Worm (Caenorhabditis elegans) whole organism, late embryonic: ENCODE data around the gene C55B6.4.

Experiments used
- C38D4.7 ChIP-seq: fragments of 200-800 bp; sonication (Bioruptor generic); optimal IDR thresholded peaks from 2 replicates; lab custom pipeline; 2018; ENCODE audit warnings: mild to moderate bottlenecking, missing genetic modification characterization, moderate library complexity, missing compliant biosample characterization
- F13H6.1 ChIP-seq: sonication (generic microtip); optimal IDR thresholded peaks from 2 replicates; lab custom pipeline; 2016; ENCODE audit warnings: missing genetic modification characterization, missing compliant biosample characterization
- K09A11.1 ChIP-seq: sonication (generic microtip); optimal IDR thresholded peaks from 2 replicates; lab custom pipeline; 2017; ENCODE audit warnings: antibody characterized with exemption, mild to moderate bottlenecking, missing genetic modification characterization, missing compliant biosample characterization; ENCODE audit not compliant: insufficient read depth
- Y22D7AL.16 ChIP-seq: sonication (generic microtip); optimal IDR thresholded peaks from 2 replicates; lab custom pipeline; 2016; ENCODE audit warnings: missing genetic modification characterization, missing compliant biosample characterization
- ceh-19 ChIP-seq: fragments of 200-800 bp; sonication (Bioruptor generic); optimal IDR thresholded peaks from 2 replicates; lab custom pipeline; 2018; ENCODE audit warnings: mild to moderate bottlenecking, missing genetic modification characterization, missing compliant biosample characterization
- ceh-2 ChIP-seq: sonication (generic microtip); optimal IDR thresholded peaks from 2 replicates; lab custom pipeline; 2016; ENCODE audit warnings: missing genotype, missing genetic modification characterization, missing compliant biosample characterization
- ceh-22 ChIP-seq: sonication (generic microtip); optimal IDR thresholded peaks from 2 replicates; lab custom pipeline; 2017; ENCODE audit warnings: missing biosample characterization, missing genetic modification characterization
- ceh-24 ChIP-seq: sonication (generic microtip); optimal IDR thresholded peaks from 2 replicates; lab custom pipeline; 2016; ENCODE audit warnings: mild to moderate bottlenecking, missing genetic modification characterization, missing compliant biosample characterization
- ceh-30 ChIP-seq: fragments of 150-350 bp; optimal IDR thresholded peaks from 2 replicates; lab custom pipeline; 2014; ENCODE audit warnings: missing biosample characterization, missing genetic modification characterization
- ceh-31 ChIP-seq: sonication (generic microtip); optimal IDR thresholded peaks from 2 replicates; lab custom pipeline; 2016; ENCODE audit warnings: missing genetic modification characterization, missing compliant biosample characterization
- ceh-34 ChIP-seq: sonication (generic microtip); optimal IDR thresholded peaks from 2 replicates; lab custom pipeline; 2016; ENCODE audit warnings: mild to moderate bottlenecking, missing genetic modification characterization, missing compliant biosample characterization
- ceh-45 ChIP-seq: fragments of 200-800 bp; sonication (Bioruptor generic); IDR thresholded peaks from 2 replicates; pipeline ENCODE4 v1.3.6; 2022; ENCODE audit warnings: missing genetic modification reagents, missing genetic modification characterization, missing compliant biosample characterization
- ceh-48 ChIP-seq: sonication (generic microtip); optimal IDR thresholded peaks from 2 replicates; lab custom pipeline; 2016; ENCODE audit warnings: missing genetic modification characterization, inconsistent platforms, missing compliant biosample characterization
- ceh-6 ChIP-seq: fragments of 200-800 bp; sonication (Bioruptor generic); optimal IDR thresholded peaks from 2 replicates; lab custom pipeline; 2018; ENCODE audit warnings: mild to moderate bottlenecking, missing genetic modification characterization, missing compliant biosample characterization
- ceh-9 ChIP-seq: sonication (generic microtip); optimal IDR thresholded peaks from 2 replicates; lab custom pipeline; 2016; ENCODE audit warnings: mild to moderate bottlenecking, missing genetic modification characterization, inconsistent platforms, missing compliant biosample characterization
- che-1 ChIP-seq: sonication (generic microtip); optimal IDR thresholded peaks from 2 replicates; lab custom pipeline; 2016; ENCODE audit warnings: mild to moderate bottlenecking, missing genetic modification characterization, missing compliant biosample characterization
- dve-1 ChIP-seq: sonication (generic microtip); optimal IDR thresholded peaks from 2 replicates; lab custom pipeline; 2017; ENCODE audit warnings: antibody characterized with exemption, mild to moderate bottlenecking, missing genetic modification characterization, missing compliant biosample characterization
- elt-2 ChIP-seq: sonication (generic microtip); optimal IDR thresholded peaks from 2 replicates; lab custom pipeline; 2016; ENCODE audit warnings: missing genetic modification reagents, missing genetic modification characterization, missing compliant biosample characterization
- elt-4 ChIP-seq: sonication (generic microtip); optimal IDR thresholded peaks from 2 replicates; lab custom pipeline; 2016; ENCODE audit warnings: missing genetic modification characterization, missing compliant biosample characterization
- ets-4 ChIP-seq: sonication (generic microtip); optimal IDR thresholded peaks from 2 replicates; lab custom pipeline; 2016; ENCODE audit warnings: missing genetic modification characterization, missing compliant biosample characterization
- eyg-1 ChIP-seq: sonication (generic microtip); optimal IDR thresholded peaks from 2 replicates; lab custom pipeline; 2016; ENCODE audit warnings: missing genotype, missing genetic modification characterization, missing compliant biosample characterization
- fkh-10 ChIP-seq: fragments of 150-350 bp; optimal IDR thresholded peaks from 2 replicates; lab custom pipeline; 2014; ENCODE audit warnings: missing biosample characterization, missing genetic modification reagents, missing genetic modification characterization
- fkh-6 ChIP-seq: sonication (generic microtip); optimal IDR thresholded peaks from 2 replicates; lab custom pipeline; 2016; ENCODE audit warnings: missing genetic modification characterization, missing compliant biosample characterization
- gmeb-2 ChIP-seq: sonication (generic microtip); optimal IDR thresholded peaks from 2 replicates; lab custom pipeline; 2016; ENCODE audit warnings: missing genetic modification characterization, inconsistent platforms, missing compliant biosample characterization
- hlh-15 ChIP-seq: sonication (generic microtip); optimal IDR thresholded peaks from 2 replicates; lab custom pipeline; 2016; ENCODE audit warnings: missing genetic modification characterization, missing compliant biosample characterization
- hlh-30 ChIP-seq: sonication (generic microtip); optimal IDR thresholded peaks from 2 replicates; lab custom pipeline; 2017; ENCODE audit warnings: antibody characterized with exemption, missing genetic modification characterization, missing compliant biosample characterization; ENCODE audit not compliant: insufficient read depth
- hlh-6 ChIP-seq: sonication (generic microtip); optimal IDR thresholded peaks from 2 replicates; lab custom pipeline; 2016; ENCODE audit warnings: missing genotype, missing genetic modification characterization, missing compliant biosample characterization
- hlh-8 ChIP-seq: sonication (generic microtip); optimal IDR thresholded peaks from 2 replicates; lab custom pipeline; 2016; ENCODE audit warnings: missing genotype, missing genetic modification characterization, missing compliant biosample characterization
- lin-11 ChIP-seq: fragments of 200-800 bp; sonication (Bioruptor generic); optimal IDR thresholded peaks from 2 replicates; lab custom pipeline; 2018; ENCODE audit warnings: mild to moderate bottlenecking, missing genetic modification characterization, missing compliant biosample characterization
- nfya-1 ChIP-seq: sonication (generic microtip); optimal IDR thresholded peaks from 2 replicates; lab custom pipeline; 2017; ENCODE audit warnings: missing genetic modification characterization, mild to moderate bottlenecking, missing compliant biosample characterization, antibody characterized with exemption, moderate library complexity
- nhr-11 ChIP-seq: fragments of 150-350 bp; optimal IDR thresholded peaks from 2 replicates; lab custom pipeline; 2014; ENCODE audit warnings: missing biosample characterization, missing genetic modification characterization
- npax-4 ChIP-seq: sonication (generic microtip); optimal IDR thresholded peaks from 2 replicates; lab custom pipeline; 2016; ENCODE audit warnings: missing genetic modification characterization, missing compliant biosample characterization
- odd-2 ChIP-seq: sonication (generic microtip); optimal IDR thresholded peaks from 2 replicates; lab custom pipeline; 2017; ENCODE audit warnings: antibody characterized with exemption, mild to moderate bottlenecking, missing genetic modification characterization, missing compliant biosample characterization
- pag-3 ChIP-seq: sonication (generic microtip); optimal IDR thresholded peaks from 2 replicates; lab custom pipeline; 2016; ENCODE audit warnings: missing compliant biosample characterization, missing genetic modification characterization, borderline replicate concordance
- pax-1 ChIP-seq: fragments of 150-350 bp; optimal IDR thresholded peaks from 2 replicates; lab custom pipeline; 2014; ENCODE audit warnings: missing biosample characterization, missing genetic modification characterization
- pha-4 ChIP-seq: fragments of 150-350 bp; optimal IDR thresholded peaks from 2 replicates; lab custom pipeline; 2018; ENCODE audit warnings: missing biosample characterization, missing genetic modification reagents, missing genetic modification characterization
- pros-1 ChIP-seq: fragments of 150-350 bp; optimal IDR thresholded peaks from 2 replicates; lab custom pipeline; 2014; ENCODE audit warnings: missing biosample characterization, missing genetic modification reagents, missing genetic modification characterization
- ref-2 ChIP-seq: sonication (generic microtip); optimal IDR thresholded peaks from 2 replicates; lab custom pipeline; 2016; ENCODE audit warnings: missing genetic modification characterization, missing compliant biosample characterization
- sox-2 ChIP-seq: fragments of 200-800 bp; sonication (Bioruptor generic); IDR thresholded peaks from 2 replicates; pipeline ENCODE4 v1.3.6; 2022; ENCODE audit warnings: missing genetic modification reagents, missing genetic modification characterization, missing compliant biosample characterization
- syd-9 ChIP-seq: sonication (generic microtip); optimal IDR thresholded peaks from 2 replicates; lab custom pipeline; 2016; ENCODE audit warnings: mild to moderate bottlenecking, missing genetic modification characterization, moderate library complexity, missing compliant biosample characterization
- tbx-2 ChIP-seq: sonication (generic microtip); optimal IDR thresholded peaks from 2 replicates; lab custom pipeline; 2016; ENCODE audit warnings: missing genetic modification characterization, missing compliant biosample characterization
- ttx-3 ChIP-seq: sonication (generic microtip); optimal IDR thresholded peaks from 2 replicates; lab custom pipeline; 2016; ENCODE audit warnings: missing genetic modification reagents, missing genetic modification characterization, missing compliant biosample characterization
- unc-86 ChIP-seq: sonication (generic microtip); optimal IDR thresholded peaks from 2 replicates; lab custom pipeline; 2016; ENCODE audit warnings: missing genetic modification characterization, missing compliant biosample characterization
- zip-5 ChIP-seq: sonication (generic microtip); optimal IDR thresholded peaks from 2 replicates; lab custom pipeline; 2016; ENCODE audit warnings: missing genetic modification characterization, missing compliant biosample characterization

The C55B6.4 gene

DNA sequence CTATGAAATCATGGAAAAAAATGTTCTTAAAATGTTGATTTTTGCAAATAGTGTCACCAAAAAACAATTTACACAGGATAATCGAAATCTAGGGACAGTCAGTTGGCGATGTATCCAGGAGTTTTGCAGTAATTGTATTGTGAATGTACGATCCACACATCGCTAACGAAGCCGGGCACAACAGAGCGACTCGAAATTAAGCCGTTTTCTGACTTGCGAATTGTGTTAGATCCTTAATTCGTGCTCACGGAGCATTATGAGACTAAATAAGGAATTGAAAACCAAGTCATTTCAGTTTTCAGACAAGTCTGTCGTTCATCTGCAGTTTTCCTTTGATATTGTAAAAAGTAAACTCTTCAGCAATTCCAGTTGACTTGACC lies 46.6 kb upstream of the C55B6.4 start:
- no peak for TF ChIP-seq ceh-48 (tag; lab: Kevin White, UChicago)
- TF ChIP-seq sox-2 (GFP tag; lab: Robert Waterston, UW): no peak
- TF ChIP-seq ceh-31 (tag; lab: Kevin White, UChicago): no peak
- no peak for TF ChIP-seq ceh-6
- no peak for TF ChIP-seq hlh-6 (tag; lab: Kevin White, UChicago)
- TF ChIP-seq nfya-1 (tag; lab: Kevin White, UChicago): no peak
- no peak for TF ChIP-seq ref-2 (tag; lab: Kevin White, UChicago)
- TF ChIP-seq nhr-11 (tag; lab: Kevin White, UChicago): no peak
- no peak for TF ChIP-seq pros-1 (tag; lab: Kevin White, UChicago)
- TF ChIP-seq pha-4 (tag; lab: Kevin White, UChicago): no peak
- TF ChIP-seq ceh-45 (GFP tag; lab: Robert Waterston, UW): no peak

DNA sequence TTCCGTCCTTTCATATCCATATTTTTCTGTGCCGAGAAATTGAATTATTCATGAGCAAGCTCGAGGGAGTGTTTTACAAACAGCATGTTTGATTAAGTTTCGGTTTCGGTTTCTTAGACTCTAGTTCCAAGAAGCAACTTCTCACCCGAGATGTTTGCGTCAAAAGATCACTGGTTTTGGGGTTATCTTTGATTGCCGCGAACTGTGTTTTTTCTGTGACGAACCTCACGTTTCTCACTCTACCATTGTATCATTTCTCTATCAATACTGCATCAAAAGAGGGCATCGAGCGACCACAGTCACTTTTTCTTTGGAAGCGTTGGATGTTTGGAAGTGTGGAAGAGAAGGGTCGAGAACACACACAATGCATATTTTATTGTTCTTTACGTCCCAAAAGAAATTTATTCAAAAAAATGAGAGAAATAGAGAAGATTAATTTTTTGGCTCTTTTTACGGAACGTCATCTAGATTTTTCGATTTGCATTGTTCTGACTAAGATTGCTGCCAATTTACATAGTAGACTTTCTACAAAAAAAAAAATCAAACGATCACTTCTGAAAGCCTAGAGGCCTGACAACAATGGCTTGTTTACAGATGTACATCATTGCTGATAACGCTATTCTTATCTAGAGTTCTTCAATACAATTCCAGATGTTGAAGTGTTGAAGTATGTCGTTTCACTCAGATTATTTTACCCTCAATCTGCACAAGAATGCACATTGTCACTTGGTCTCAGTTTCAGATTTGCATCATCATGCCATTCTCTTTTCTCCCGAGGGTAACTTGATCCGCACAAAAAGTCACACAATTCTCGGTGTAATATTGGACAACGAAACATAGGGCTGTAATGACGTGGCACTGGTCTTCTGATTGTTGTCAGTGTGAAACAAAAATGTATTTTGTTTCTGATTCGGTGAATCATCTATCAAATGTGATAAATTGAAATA lies 45.9 kb upstream of the C55B6.4 start:
- TF ChIP-seq elt-2 (tag; lab: Kevin White, UChicago): peak; percentile 38
- no peak for TF ChIP-seq unc-86 (tag; lab: Kevin White, UChicago)
- TF ChIP-seq ceh-6: no peak
- TF ChIP-seq ceh-30: no peak
- TF ChIP-seq ceh-34 (tag; lab: Kevin White, UChicago): peak; percentile 34
- TF ChIP-seq zip-5 (tag; lab: Kevin White, UChicago): no peak
- no peak for TF ChIP-seq hlh-6 (tag; lab: Kevin White, UChicago)
- TF ChIP-seq dve-1 (tag; lab: Kevin White, UChicago): no peak
- TF ChIP-seq hlh-15 (tag; lab: Kevin White, UChicago): no peak

DNA sequence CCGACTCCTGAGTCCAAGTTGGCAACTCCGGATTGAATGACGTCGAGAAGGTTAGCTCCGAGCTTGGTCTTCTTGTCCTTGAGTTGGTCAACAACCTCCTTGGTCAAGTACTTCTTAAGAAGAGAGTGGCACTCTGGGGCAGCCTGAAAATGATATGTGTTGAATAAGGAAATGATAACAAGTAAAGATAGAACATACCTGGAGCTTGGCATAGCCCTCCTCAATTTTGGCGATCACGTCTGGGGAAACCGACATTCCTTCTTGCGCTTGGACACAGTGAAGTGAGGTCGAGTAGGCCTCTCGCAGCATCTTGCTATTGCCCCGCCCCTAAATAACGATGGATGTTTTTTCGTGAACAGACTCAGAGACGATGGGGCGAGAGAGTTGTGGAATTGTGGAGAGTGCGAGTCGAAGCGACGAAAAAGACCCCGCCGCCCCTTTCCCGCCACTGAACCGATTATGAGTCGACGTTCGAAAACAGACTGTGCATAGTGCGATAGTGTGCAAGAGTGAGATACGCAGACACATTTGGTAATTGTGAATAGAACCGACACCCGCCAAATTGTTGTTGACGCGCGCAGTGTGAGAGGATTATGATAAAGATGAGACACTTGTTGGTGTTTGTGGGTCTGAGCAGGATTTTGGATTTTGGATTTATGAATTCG lies 44.8 kb upstream of the C55B6.4 start:
- TF ChIP-seq hlh-30 (tag; lab: Kevin White, UChicago) (no peak), hlh-8 (tag; lab: Kevin White, UChicago) (no peak), Y22D7AL.16 (tag; lab: Kevin White, UChicago) (no peak), elt-4 (tag; lab: Kevin White, UChicago) (no peak), ceh-45 (GFP tag; lab: Robert Waterston, UW) (no peak), ceh-31 (tag; lab: Kevin White, UChicago) (peak; percentile 50), dve-1 (tag; lab: Kevin White, UChicago) (no peak), ceh-24 (tag; lab: Kevin White, UChicago) (no peak), F13H6.1 (tag; lab: Kevin White, UChicago) (no peak), lin-11 (tag; lab: Kevin White, UChicago) (no peak), unc-86 (tag; lab: Kevin White, UChicago) (no peak), ceh-22 (tag; lab: Kevin White, UChicago) (no peak), ets-4 (tag; lab: Kevin White, UChicago) (no peak), syd-9 (tag; lab: Kevin White, UChicago) (peak; percentile 74), pros-1 (tag; lab: Kevin White, UChicago) (no peak), ceh-30 (no peak), sox-2 (GFP tag; lab: Robert Waterston, UW) (no peak), eyg-1 (peak; percentile 28), pax-1 (tag; lab: Kevin White, UChicago) (no peak), odd-2 (tag; lab: Kevin White, UChicago) (no peak), K09A11.1 (tag; lab: Kevin White, UChicago) (no peak), npax-4 (tag; lab: Kevin White, UChicago) (no peak), fkh-10 (GFP tag; lab: Kevin White, UChicago) (no peak), elt-2 (tag; lab: Kevin White, UChicago) (no peak), gmeb-2 (no peak), pag-3 (tag; lab: Kevin White, UChicago) (no peak), ref-2 (tag; lab: Kevin White, UChicago) (peak; percentile 45), nfya-1 (tag; lab: Kevin White, UChicago) (peak; percentile 29), C38D4.7 (GFP tag; lab: Kevin White, UChicago) (no peak), ceh-2 (no peak), ttx-3 (no peak), che-1 (tag; lab: Kevin White, UChicago) (no peak), tbx-2 (tag; lab: Kevin White, UChicago) (peak; percentile 40), ceh-19 (GFP tag; lab: Kevin White, UChicago) (no peak), hlh-6 (tag; lab: Kevin White, UChicago) (no peak), nhr-11 (tag; lab: Kevin White, UChicago) (no peak), ceh-9 (no peak), fkh-6 (tag; lab: Kevin White, UChicago) (no peak)
